Fruit fly (Drosophila melanogaster) whole organism, larva: ENCODE results near the gene CG31436.

ENCODE experiments used
- noc ChIP-seq: fragments of 200-800 bp; sonication (Bioruptor generic); optimal IDR thresholded peaks from 3 replicates; lab custom pipeline; 2019; ENCODE audit warnings: missing biosample characterization, mild to moderate bottlenecking, missing genetic modification characterization, moderate library complexity

The CG31436 gene

DNA sequence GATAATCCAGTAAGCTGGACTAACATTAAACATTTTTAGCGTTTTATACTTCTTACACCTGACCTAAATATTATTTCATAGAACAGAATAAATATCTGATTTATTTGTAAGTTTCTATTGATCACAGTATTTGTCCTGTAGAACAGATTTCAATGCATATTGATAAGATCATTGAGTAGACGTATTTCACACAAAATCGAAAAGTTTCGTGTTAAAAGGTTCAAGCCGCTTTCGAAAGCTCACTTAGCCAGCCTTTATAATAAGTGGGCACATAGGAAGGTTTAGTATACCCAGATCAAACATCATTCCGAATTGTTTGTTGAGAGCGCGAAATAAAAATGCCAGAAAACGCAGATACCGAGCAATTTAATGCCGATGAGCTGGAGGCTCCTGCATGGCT, 14.3 kb upstream of the CG31436 start, which contains the start of gene CG11893:
CG11893 (plus strand) TSS at position 301 of the 400 bp plus-strand sequence.
- TF ChIP-seq noc (tag; lab: Kevin White, UChicago), result no peak

DNA sequence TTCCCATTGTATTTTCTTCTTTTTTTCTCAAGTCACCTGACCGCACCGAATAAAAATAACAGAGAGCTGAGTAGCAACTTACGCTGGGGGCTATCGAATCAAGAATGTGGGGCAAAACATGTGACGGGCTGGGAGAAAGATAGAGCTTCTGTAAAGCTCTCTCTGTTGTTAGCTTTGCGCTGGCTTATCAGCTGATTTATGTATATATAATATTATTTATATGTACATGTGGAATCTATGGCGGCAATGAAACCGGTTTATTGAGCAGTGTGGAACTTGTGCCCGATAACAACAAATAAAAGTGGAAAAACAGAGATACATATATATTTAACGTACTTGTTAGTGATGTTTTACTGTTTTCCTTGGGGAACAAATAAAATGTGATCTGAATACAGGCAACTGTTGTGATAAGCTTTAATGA, 11.1 kb upstream of the CG31436 start, which contains the start of gene CG31098:
CG31098 (minus strand) TSS at position 114 of the 421 bp plus-strand sequence.
- peak; percentile 59 for TF ChIP-seq noc (tag; lab: Kevin White, UChicago)

DNA sequence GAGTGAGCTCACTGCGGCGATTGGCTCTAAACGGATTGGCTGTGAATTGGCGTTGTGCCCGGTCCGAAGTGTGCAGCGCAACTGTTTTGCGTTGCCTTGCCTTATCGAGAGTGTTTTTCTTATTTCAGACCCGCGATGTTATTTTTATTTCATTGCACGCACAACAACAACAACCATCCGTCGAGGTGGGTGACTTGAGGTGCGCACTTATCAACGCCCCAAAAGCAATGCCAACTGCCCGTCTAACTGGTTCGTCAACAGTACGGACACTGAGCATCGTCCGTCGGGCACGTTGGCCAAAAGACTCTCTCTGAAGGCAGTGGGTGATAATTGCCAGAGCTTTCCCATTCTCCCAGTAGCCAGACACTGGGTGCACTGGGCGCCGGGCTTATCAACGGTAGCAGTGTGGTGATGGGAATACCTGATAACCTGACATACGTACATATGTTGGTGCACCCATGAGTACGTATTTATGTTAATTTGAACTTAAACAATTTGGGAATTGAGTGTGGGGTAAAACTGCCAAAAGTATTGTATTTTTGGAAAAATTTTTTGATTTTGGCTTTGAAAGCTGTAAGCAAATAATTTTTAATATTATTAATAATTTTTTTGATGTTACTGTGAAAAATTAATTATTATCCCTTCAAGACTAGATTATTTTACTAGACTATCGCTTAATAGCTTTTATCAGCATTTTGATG, 8.5 kb upstream of the CG31436 start, which contains the start of gene CG31102:
CG31102 (minus strand) TSS at position 275 of the 701 bp plus-strand sequence.
- peak; percentile 65 for TF ChIP-seq noc (tag; lab: Kevin White, UChicago)

DNA sequence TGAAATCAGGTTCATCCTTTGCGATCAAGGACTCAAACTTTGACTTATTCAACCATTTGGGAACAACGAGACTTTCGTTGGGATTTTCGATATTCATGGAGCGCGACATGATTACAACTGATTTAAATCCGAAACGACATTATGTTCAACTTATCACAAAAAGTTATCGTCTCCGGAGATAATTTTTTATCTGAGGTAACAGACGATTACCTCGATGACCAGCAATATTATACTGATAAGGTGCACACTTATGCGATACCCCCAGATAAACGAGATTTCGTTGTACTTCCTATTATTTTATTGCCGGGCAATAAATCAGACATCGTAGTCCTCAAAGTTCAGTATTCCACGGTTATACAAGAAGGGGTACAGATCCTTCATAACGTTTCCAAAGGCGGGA, 6.3 kb upstream of the CG31436 start, which contains the start of gene CG31097:
CG31097 (minus strand) TSS at position 101 of the 400 bp plus-strand sequence.
- no peak for TF ChIP-seq noc (tag; lab: Kevin White, UChicago)

DNA sequence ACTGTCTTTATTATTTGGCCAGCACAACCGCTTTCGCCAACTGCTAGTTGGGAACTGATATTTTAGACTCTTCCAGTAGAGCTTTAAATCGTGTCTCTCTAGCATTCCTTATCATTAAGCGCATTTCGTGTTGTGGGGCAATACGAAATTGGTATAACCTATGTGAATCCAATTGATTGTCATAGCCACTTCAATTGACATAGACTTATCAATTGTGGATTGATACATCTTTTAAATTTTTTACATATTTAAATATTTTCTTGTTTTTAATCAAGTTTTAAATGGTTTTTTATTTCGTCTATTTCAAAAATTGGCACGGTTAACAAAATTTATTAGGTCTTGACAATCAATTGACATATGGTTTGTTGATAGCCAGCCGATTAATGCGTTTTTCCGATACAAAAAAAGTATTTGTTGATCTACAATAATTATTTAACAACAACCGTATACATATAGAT, 4.4 kb upstream of the CG31436 start, which contains the start of gene CG31288:
CG31288 (minus strand) TSS at position 51 of the 458 bp plus-strand sequence.
- no peak for TF ChIP-seq noc (tag; lab: Kevin White, UChicago)

DNA sequence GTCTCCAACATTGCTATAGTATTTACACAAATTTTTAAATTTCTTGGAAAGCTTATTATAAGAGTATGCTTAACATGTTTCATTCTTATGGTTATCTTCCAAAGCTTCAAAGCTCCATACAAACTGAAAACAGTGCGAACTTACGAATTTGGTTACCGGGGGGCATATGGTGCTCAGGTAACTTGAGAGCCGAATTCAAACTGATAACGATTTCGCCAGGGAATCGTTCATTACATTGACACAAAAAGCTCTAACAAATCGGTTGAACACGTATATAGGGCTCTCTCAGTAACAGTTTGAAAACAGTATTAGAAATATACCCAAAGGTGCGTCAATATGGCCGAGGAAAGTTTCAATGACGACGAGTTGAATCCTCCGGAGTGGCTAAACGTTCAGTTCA, 3.4 kb upstream of the CG31436 start, which contains the start of gene CG13659:
CG13659 (plus strand) TSS at position 317 of the 400 bp plus-strand sequence.
- TF ChIP-seq noc (tag; lab: Kevin White, UChicago), result no peak

DNA sequence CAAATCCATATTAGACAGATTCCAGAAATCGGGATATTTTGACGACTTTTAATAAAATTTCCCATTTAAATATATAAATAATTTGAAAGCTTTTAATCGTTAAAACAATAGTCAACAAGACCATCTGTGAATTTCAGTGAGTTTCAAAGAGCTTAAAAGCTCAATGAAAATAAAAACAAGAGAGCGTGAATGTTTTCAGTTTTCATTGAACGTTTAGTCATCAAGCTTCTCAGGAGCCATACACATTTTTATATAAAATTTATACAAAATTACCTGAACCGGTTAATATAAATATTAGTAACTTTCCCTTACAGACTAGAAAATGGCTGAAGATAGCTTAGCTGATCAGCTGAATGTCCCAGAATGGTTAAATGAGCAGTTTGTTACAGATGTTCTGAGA, 1.7 kb upstream of the CG31436 start, which contains the start of gene CG31370:
CG31370 (plus strand) TSS at position 226 of the 400 bp plus-strand sequence.
- TF ChIP-seq noc (tag; lab: Kevin White, UChicago), result no peak

DNA sequence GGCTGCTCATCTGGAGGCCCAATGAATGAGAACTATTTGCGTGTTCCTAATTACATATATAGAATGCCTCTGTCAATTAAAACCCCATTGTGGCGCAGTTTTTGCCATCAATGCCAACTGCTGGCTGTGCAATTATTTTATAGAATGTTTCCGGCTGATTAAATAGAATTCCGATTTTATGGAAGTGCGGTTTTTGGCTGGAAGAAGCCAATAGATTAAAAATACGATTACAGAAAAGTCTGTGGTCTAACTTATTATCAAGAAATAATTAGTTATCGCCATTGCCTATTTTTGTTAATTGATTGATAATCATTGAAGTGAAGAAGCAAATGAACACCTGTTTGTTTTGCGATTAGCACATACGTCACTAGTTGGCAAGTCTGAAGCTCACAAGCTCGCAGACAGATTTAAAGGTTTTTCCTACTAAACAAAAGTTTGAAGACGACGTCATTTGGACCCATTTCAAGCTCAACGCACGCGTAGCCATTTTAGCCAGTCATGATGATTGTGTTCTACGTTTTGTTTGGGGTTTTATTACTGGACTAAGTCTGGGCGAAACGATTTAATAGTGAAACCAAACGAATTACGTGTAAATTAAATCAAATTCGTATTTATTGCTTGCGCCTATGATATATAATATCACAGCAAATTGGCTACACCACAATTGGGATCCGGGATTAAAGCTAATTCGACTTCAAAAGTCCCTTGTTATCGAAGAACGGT, 2.0 kb downstream of the CG31436 start:
- peak; percentile 47 for TF ChIP-seq noc (tag; lab: Kevin White, UChicago)

DNA sequence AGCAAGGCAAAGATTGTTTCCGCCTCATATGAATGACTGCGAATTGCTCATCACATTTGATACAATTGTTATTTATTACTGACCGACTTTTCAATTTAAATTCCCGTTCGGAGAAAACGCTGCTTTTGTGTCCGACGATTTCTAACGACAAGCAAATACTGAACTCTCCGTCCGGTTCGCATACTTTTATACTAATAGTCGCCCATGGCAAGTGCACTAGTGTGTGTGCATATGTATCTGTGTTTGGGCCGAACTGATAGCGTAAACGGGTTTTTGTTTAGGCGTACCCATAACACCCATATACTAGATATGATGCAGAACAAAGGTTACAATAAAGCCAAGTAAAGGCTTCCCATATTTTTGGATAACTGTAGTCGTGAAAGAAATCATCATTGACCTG, 4.3 kb downstream of the CG31436 start, which contains the start of gene CG10550:
CG10550 (minus strand) TSS at position 164 of the 400 bp plus-strand sequence.
- TF ChIP-seq noc (tag; lab: Kevin White, UChicago), result no peak

DNA sequence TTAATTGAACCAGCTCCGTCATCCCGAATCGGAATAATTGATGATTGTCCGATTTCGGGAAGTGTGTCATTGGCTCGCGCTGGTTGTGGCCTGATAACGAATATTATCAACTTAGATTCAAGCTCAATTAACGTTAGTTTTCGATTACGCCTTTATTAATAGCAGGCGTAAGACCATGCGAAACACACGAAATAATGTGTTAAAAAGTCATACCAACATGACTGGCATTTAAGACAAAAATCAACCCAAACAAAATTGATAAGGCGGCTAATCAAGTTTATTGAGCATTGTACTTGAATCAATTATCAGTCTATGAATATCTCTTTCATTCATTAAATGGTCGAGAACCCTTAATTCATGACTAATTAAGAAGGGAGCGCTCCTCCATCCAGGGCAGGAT, 5.2 kb downstream of the CG31436 start:
- peak; percentile 1 for TF ChIP-seq noc (tag; lab: Kevin White, UChicago)

DNA sequence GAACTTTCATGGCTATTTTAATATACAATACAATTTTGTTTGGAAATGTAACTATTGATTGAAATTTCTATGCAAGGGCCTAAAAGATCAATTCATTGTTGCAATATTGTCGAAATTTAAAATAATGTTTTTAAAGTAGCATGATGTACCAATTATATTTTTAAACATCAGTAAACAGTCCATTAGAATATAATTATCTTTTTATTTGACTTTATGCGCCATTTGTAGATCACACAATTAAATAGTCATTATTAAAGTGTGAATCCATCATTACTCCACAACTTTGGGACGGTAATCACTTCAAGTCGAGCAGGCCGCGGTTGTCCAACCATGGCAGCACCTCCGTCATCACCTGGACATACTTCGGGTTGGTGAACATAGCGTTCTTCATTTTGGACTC, 6.9 kb downstream of the CG31436 start, which contains the start of gene CG31099:
CG31099 (minus strand) TSS at position 101 of the 400 bp plus-strand sequence.
- no peak for TF ChIP-seq noc (tag; lab: Kevin White, UChicago)

DNA sequence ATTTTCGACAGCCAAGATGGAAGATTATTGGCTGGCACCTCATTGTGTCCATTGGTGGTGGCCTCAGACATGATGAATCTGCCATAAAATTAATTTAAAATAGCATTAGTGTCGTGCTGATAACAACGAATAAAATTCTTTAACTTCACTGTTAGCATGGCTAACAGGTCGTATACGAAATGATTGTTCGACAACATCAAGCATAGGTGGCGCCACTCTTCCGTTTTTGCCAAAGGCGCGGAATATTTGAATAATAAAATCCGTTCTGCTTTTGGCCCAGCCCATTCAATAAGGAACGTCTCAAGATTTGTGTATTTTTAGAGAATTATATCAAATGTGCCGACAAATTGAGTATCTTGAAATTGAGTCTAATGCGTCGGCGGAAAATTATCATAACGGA, 8.6 kb downstream of the CG31436 start:
- no peak for TF ChIP-seq noc (tag; lab: Kevin White, UChicago)

DNA sequence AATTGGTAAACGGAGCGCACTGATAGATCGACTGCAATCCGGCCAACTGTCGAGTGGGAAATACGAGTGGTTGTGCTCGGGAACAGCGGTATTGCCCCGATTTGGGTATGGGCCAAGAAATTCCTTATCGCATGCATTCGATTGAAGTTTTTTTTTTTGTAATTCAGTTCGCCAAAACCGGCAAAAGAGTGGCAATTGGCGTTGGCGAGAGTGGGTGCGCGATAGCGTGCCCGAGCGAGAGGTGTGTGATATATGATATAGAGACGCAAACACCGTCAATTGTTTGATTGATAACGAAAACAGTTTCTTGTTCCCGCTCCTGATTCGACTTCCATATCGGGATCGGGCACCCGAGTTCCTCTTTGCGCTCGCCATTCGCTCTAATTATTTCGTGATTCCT, 9.8 kb downstream of the CG31436 start, which contains the start of gene CG31087:
CG31087 (minus strand) TSS at position 63 of the 400 bp plus-strand sequence.
- no peak for TF ChIP-seq noc (tag; lab: Kevin White, UChicago)

DNA sequence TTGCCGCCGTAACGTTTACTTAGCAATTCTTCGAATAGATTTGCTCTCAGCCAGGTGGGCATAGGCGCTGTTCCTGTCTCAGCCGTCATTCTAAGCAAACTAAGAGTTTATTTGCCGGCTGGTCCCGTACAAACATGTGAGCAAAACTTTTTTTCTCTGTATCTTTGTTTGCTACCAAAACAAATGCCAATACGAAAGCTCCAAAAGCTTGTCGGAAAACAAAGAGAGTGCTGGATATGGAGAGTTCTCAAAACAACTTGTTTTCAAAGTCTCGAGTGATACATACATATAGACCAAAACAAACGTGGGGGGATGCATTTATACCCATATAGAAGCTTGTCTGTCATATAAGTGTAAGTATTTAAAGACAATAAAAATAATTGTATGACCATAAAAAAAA, 12.1 kb downstream of the CG31436 start, which contains the start of gene CG10559:
CG10559 (minus strand) TSS at position 101 of the 400 bp plus-strand sequence.
- TF ChIP-seq noc (tag; lab: Kevin White, UChicago), result no peak

DNA sequence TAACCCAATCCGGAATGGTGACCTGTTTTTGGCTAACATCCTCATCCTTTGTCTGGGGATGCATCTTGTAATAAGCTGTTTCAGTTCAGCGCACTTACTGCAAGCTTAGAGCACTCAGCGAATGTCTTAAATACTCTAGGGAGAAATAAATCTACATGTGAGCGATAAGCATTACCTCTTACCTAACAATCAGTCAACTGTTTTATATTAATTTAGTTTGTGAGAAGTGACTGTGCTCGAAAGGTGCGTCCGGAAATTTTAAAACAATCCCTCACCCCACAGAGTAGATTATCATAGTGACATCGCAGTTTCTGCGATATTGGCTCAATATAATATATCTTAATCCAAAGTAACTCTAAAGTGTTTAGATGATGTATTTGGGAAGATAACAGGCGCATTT, 14.1 kb downstream of the CG31436 start, which contains the start of gene CG10553:
CG10553 (minus strand) TSS at position 101 of the 400 bp plus-strand sequence.
- TF ChIP-seq noc (tag; lab: Kevin White, UChicago), result no peak
